Fruit fly (Drosophila melanogaster): ENCODE results near the gene CG16700.

The CG16700 gene

DNA sequence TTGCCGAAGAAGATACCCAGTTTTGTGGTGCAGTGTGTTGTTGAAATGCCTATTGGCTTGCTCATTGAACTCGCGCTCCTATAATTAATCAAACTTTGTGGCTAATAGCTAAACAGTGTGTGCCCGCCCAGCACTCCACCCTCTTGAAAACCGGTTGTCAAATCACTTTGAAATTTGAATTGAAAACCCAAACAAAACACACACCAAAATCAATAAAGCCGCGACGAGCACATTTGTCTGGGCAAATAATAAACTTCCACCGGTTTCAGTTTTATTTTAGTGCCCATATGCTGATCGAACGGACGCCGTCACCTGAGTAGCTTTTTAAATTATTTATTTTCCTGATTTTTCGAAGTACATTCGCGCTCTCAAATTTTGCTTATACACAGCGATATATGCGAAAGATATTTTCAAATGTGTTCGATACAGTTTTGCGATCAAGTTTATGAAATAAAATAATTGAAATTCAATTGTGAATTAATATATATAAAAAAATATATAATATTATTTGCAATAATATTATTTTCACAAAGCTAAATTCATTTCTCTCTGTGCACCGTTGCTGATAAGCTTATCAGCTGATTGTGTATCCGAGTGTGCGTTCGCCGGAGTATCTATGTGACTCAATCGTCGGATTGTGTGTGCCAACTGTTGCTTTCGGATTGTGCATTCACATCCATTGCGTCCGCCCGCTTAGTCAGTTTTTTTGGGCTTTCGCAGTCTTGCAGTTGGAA lies 38.2 kb downstream of the CG16700 start (continued):
- TF ChIP-seq sd (tag; optimal IDR thresholded peaks at IDR 0.05) (peak; percentile 63), CG10462 (GFP tag; optimal IDR thresholded peaks at IDR 0.05) (peak; percentile 27), tll (GFP tag; optimal IDR thresholded peaks at IDR 0.05) (no peak), CG7839 (tag; optimal IDR thresholded peaks at IDR 0.05) (peak; percentile 90), CG13424 (tag; optimal IDR thresholded peaks at IDR 0.05) (peak; percentile 82), HLH54F (GFP tag; optimal IDR thresholded peaks at IDR 0.05) (peak; percentile 37), CG13287 (GFP tag; IDR thresholded peaks at IDR 0.05; ENCODE audit: partially characterized antibody) (no peak), Sry-β (GFP tag; optimal IDR thresholded peaks at IDR 0.05) (no peak), HmgD (GFP tag; optimal IDR thresholded peaks at IDR 0.05) (no peak), CG15269 (tag; optimal IDR thresholded peaks at IDR 0.05) (peak; percentile 90), MESR4 (GFP tag; optimal IDR thresholded peaks at IDR 0.05) (no peak), Atf-2 (GFP tag; optimal IDR thresholded peaks at IDR 0.05) (no peak), Hey (tag; optimal IDR thresholded peaks at IDR 0.05) (no peak), grn (GFP tag; optimal IDR thresholded peaks at IDR 0.05) (peak; percentile 38), prd (optimal IDR thresholded peaks at IDR 0.05) (no peak), prd (GFP tag; IDR thresholded peaks at IDR 0.05) (peak; percentile 80), CG2875 (GFP tag; optimal IDR thresholded peaks at IDR 0.05) (peak; percentile 73), Oli (tag; optimal IDR thresholded peaks at IDR 0.05) (peak; percentile 86), CG11504 (tag; optimal IDR thresholded peaks at IDR 0.05) (peak; percentile 88), hbn (GFP tag; IDR thresholded peaks at IDR 0.05; ENCODE audit: partially characterized antibody) (no peak), CG14667 (GFP tag; IDR thresholded peaks at IDR 0.05) (peak; percentile 63; the same call in 1 of the 2 replicates), sens-2 (GFP tag; IDR thresholded peaks at IDR 0.05) (peak; percentile 41; the same call in 1 of the 2 replicates), ERR (GFP tag; optimal IDR thresholded peaks at IDR 0.05) (no peak), ems (GFP tag; optimal IDR thresholded peaks at IDR 0.05) (peak; percentile 31), sna (GFP tag; IDR thresholded peaks at IDR 0.05; ENCODE audit: partially characterized antibody) (no peak), CG12219 (GFP tag; optimal IDR thresholded peaks at IDR 0.05) (peak; percentile 27), Ada2b (GFP tag; IDR thresholded peaks at IDR 0.05) (peak; percentile 72), CG12769 (tag; optimal IDR thresholded peaks at IDR 0.05) (no peak), so (GFP tag; IDR thresholded peaks at IDR 0.05) (peak; percentile 86), nom (GFP tag; optimal IDR thresholded peaks at IDR 0.05) (no peak), CrebB (tag; optimal IDR thresholded peaks at IDR 0.05) (peak; percentile 19), wek (GFP tag; optimal IDR thresholded peaks at IDR 0.05) (no peak), Abd-B (GFP tag; optimal IDR thresholded peaks at IDR 0.05) (no peak), lmd (GFP tag; IDR thresholded peaks at IDR 0.05) (peak; percentile 74), CG10147 (GFP tag; optimal IDR thresholded peaks at IDR 0.05) (peak; percentile 79), ttk (GFP tag; IDR thresholded peaks at IDR 0.05) (peak; percentile 76), ac (GFP tag; optimal IDR thresholded peaks at IDR 0.05) (no peak), CG4854 (GFP tag; optimal IDR thresholded peaks at IDR 0.05) (peak; percentile 11), CG4707 (GFP tag; optimal IDR thresholded peaks at IDR 0.05) (peak; percentile 8), CG5245 (GFP tag; optimal IDR thresholded peaks at IDR 0.05) (peak; percentile 32), CG7987 (GFP tag; optimal IDR thresholded peaks at IDR 0.05) (peak; percentile 20), CG11398 (GFP tag; optimal IDR thresholded peaks at IDR 0.05) (no peak), Trl (optimal IDR thresholded peaks at IDR 0.05) (no peak), Trl (GFP tag; optimal IDR thresholded peaks at IDR 0.05) (peak; percentile 21), crol (GFP tag; IDR thresholded peaks at IDR 0.05) (no peak), CG17186 (GFP tag; optimal IDR thresholded peaks at IDR 0.05) (no peak), Bteb2 (GFP tag; optimal IDR thresholded peaks at IDR 0.05) (no peak), NFAT (GFP tag; IDR thresholded peaks at IDR 0.05) (peak; percentile 53; the same call in 1 of the 2 replicates), Hmx (GFP tag; optimal IDR thresholded peaks at IDR 0.05) (no peak)
